Fruit fly (Drosophila melanogaster) whole organism, embryonic: ENCODE data around the gene Dhc36C.
A peak's percentile ranks its signal among the peaks of the same experiment; 100 is the strongest.

Experiments
- Antp ChIP-seq: fragments of 200-800 bp; sonication (Bioruptor generic); optimal IDR thresholded peaks from 3 replicates; lab custom pipeline; 2016; ENCODE audit warnings: missing biosample characterization, missing genetic modification characterization
- C15 ChIP-seq: fragments of 200-800 bp; sonication (Bioruptor generic); IDR thresholded peaks from 3 replicates; pipeline ENCODE4 v1.3.6; 2022; ENCODE audit warnings: missing biosample characterization, missing genetic modification characterization
- CG10431 ChIP-seq: fragments of 200-800 bp; sonication (Bioruptor generic); optimal IDR thresholded peaks from 3 replicates; lab custom pipeline; 2018; ENCODE audit warnings: missing biosample characterization, mild to moderate bottlenecking, missing genetic modification characterization
- CG10565 ChIP-seq: fragments of 200-800 bp; sonication (Bioruptor generic); optimal IDR thresholded peaks from 3 replicates; lab custom pipeline; 2016; ENCODE audit warnings: missing biosample characterization, mild to moderate bottlenecking, missing genetic modification characterization
- CG12391 ChIP-seq: fragments of 200-800 bp; sonication (Bioruptor generic); optimal IDR thresholded peaks from 3 replicates; lab custom pipeline; 2018; ENCODE audit warnings: missing biosample characterization, mild to moderate bottlenecking, missing genetic modification characterization, moderate library complexity
- CG14860 ChIP-seq: fragments of 200-800 bp; sonication (Bioruptor generic); IDR thresholded peaks from 3 replicates; pipeline ENCODE4 v1.3.6; 2022; ENCODE audit warnings: missing biosample characterization, missing genetic modification characterization; ENCODE audit not compliant: partially characterized antibody
- CG15011 ChIP-seq: fragments of 200-800 bp; sonication (Bioruptor generic); optimal IDR thresholded peaks from 3 replicates; lab custom pipeline; 2018; ENCODE audit warnings: missing biosample characterization, mild to moderate bottlenecking, missing genetic modification characterization
- CG15269 ChIP-seq: fragments of 200-800 bp; sonication (Bioruptor generic); optimal IDR thresholded peaks from 2 replicates; lab custom pipeline; 2018; ENCODE audit warnings: missing biosample characterization, mild to moderate bottlenecking, missing genetic modification characterization, moderate library complexity
- CG1647 ChIP-seq: fragments of 200-800 bp; sonication (Bioruptor generic); optimal IDR thresholded peaks from 3 replicates; lab custom pipeline; 2016; ENCODE audit warnings: missing biosample characterization, missing genetic modification characterization
- CG17359 ChIP-seq: fragments of 200-800 bp; sonication (Bioruptor generic); optimal IDR thresholded peaks from 3 replicates; lab custom pipeline; 2018; ENCODE audit warnings: missing biosample characterization, mild to moderate bottlenecking, missing genetic modification characterization, moderate library complexity
- CG2889 ChIP-seq: fragments of 200-800 bp; sonication (Bioruptor generic); IDR thresholded peaks from 3 replicates; pipeline ENCODE4 v1.3.6; 2022; ENCODE audit warnings: missing biosample characterization, missing genetic modification characterization
- CG3163 ChIP-seq: fragments of 200-800 bp; sonication (Bioruptor generic); optimal IDR thresholded peaks from 3 replicates; lab custom pipeline; 2016; ENCODE audit warnings: missing biosample characterization, missing genetic modification characterization
- CG33557 ChIP-seq: fragments of 200-800 bp; sonication (Bioruptor generic); optimal IDR thresholded peaks from 2 replicates; lab custom pipeline; 2019; ENCODE audit warnings: missing biosample characterization, mild to moderate bottlenecking, missing genetic modification characterization, moderate library complexity
- CG3838 ChIP-seq: fragments of 200-800 bp; sonication (Bioruptor generic); optimal IDR thresholded peaks from 3 replicates; lab custom pipeline; 2016; ENCODE audit warnings: missing biosample characterization, missing genetic modification characterization
- CG6813 ChIP-seq: fragments of 200-800 bp; sonication (Bioruptor generic); optimal IDR thresholded peaks from 2 replicates; lab custom pipeline; 2017; ENCODE audit warnings: missing biosample characterization, missing genetic modification characterization, mild to moderate bottlenecking, moderate library complexity, missing genetic modification reagents
- CG6854 ChIP-seq: fragments of 200-800 bp; sonication (Bioruptor generic); optimal IDR thresholded peaks from 3 replicates; lab custom pipeline; 2017; ENCODE audit warnings: missing biosample characterization, mild to moderate bottlenecking, missing genetic modification characterization
- CG8281 ChIP-seq: fragments of 200-800 bp; sonication (Bioruptor generic); optimal IDR thresholded peaks from 2 replicates; lab custom pipeline; 2018; ENCODE audit warnings: missing biosample characterization, mild to moderate bottlenecking, missing genetic modification characterization, moderate library complexity
- CG8290 ChIP-seq, 3 experiments: fragments of 200-800 bp; sonication (Bioruptor generic); optimal IDR thresholded peaks; 2 replicates each; lab custom pipeline; 2016 to 2019; ENCODE audit warnings: missing biosample characterization in 3 of 3, missing genetic modification characterization in 3 of 3, mild to moderate bottlenecking in 2 of 3, moderate library complexity in 1 of 3
- CG8359 ChIP-seq: fragments of 200-800 bp; sonication (Bioruptor generic); optimal IDR thresholded peaks from 2 replicates; lab custom pipeline; 2017; ENCODE audit warnings: missing biosample characterization, mild to moderate bottlenecking, missing genetic modification characterization, borderline replicate concordance
- CG9215 ChIP-seq: fragments of 200-800 bp; sonication (Bioruptor generic); IDR thresholded peaks from 2 replicates; pipeline ENCODE4 v1.3.6; 2022; ENCODE audit warnings: missing biosample characterization, missing genetic modification characterization
- D ChIP-seq, 2 experiments: fragments of 200-800 bp in 1 of 2; fragments of >200 bp in 1 of 2; sonication (Bioruptor generic) in 1 of 2; optimal IDR thresholded peaks; 2 replicates in 1 of 2; 3 replicates in 1 of 2; lab custom pipeline; 2017; ENCODE audit warnings: mild to moderate bottlenecking in 1 of 2, missing biosample characterization in 1 of 2, missing genetic modification characterization in 1 of 2, missing genetic modification reagents in 1 of 2
- HmgZ ChIP-seq: fragments of 200-800 bp; sonication (Bioruptor generic); optimal IDR thresholded peaks from 2 replicates; lab custom pipeline; 2018; ENCODE audit warnings: missing biosample characterization, mild to moderate bottlenecking, missing genetic modification characterization
- NFAT ChIP-seq: fragments of 200-800 bp; sonication (Bioruptor generic); IDR thresholded peaks from 2 replicates; pipeline ENCODE4 v1.3.6; 2022; ENCODE audit warnings: missing biosample characterization, missing genetic modification characterization
- Side ChIP-seq: fragments of 200-800 bp; sonication (Bioruptor generic); optimal IDR thresholded peaks from 2 replicates; lab custom pipeline; 2016; ENCODE audit warnings: missing biosample characterization, missing genetic modification characterization
- Vsx1 ChIP-seq: fragments of 200-800 bp; sonication (Bioruptor generic); optimal IDR thresholded peaks from 2 replicates; lab custom pipeline; 2017; ENCODE audit warnings: missing biosample characterization, mild to moderate bottlenecking, missing genetic modification characterization, missing genetic modification reagents
- Xbp1 ChIP-seq: fragments of 200-800 bp; sonication (Bioruptor generic); optimal IDR thresholded peaks from 3 replicates; lab custom pipeline; 2016; ENCODE audit warnings: missing biosample characterization, mild to moderate bottlenecking, missing genetic modification characterization
- bbx ChIP-seq: fragments of 200-800 bp; sonication (Bioruptor generic); IDR thresholded peaks from 2 replicates; pipeline ENCODE4 v1.3.6; 2022; ENCODE audit warnings: missing biosample characterization, missing genetic modification characterization; ENCODE audit not compliant: partially characterized antibody
- br ChIP-seq: fragments of >200 bp; optimal IDR thresholded peaks from 2 replicates; lab custom pipeline; 2017
- cas ChIP-seq: fragments of 200-800 bp; sonication (Bioruptor generic); IDR thresholded peaks from 2 replicates; pipeline ENCODE4 v1.3.6; 2022; ENCODE audit warnings: missing biosample characterization, missing genetic modification characterization
- cwo ChIP-seq: fragments of 200-800 bp; sonication (Bioruptor generic); optimal IDR thresholded peaks from 3 replicates; lab custom pipeline; 2017; ENCODE audit warnings: missing biosample characterization, missing genetic modification characterization, mild to moderate bottlenecking, moderate library complexity, missing genetic modification reagents
- dmrt99B ChIP-seq: fragments of 200-800 bp; sonication (Bioruptor generic); optimal IDR thresholded peaks from 2 replicates; lab custom pipeline; 2018; ENCODE audit warnings: missing biosample characterization, mild to moderate bottlenecking, missing genetic modification characterization, moderate library complexity
- dpn ChIP-seq, 2 experiments: fragments of 200-800 bp; sonication (Bioruptor generic); optimal IDR thresholded peaks; 3 replicates each; lab custom pipeline; 2016; ENCODE audit warnings: missing biosample characterization in 2 of 2, missing genetic modification characterization in 2 of 2
- fd3F ChIP-seq: fragments of 200-800 bp; sonication (Bioruptor generic); optimal IDR thresholded peaks from 2 replicates; lab custom pipeline; 2018; ENCODE audit warnings: missing biosample characterization, mild to moderate bottlenecking, missing genetic modification characterization, moderate library complexity
- gce ChIP-seq: fragments of 200-800 bp; sonication (Bioruptor generic); IDR thresholded peaks from 3 replicates; pipeline ENCODE4 v1.3.6; 2022; ENCODE audit warnings: missing biosample characterization, missing genetic modification characterization
- gsb-n ChIP-seq: fragments of 200-800 bp; sonication (Bioruptor generic); optimal IDR thresholded peaks from 3 replicates; lab custom pipeline; 2018; ENCODE audit warnings: missing biosample characterization, mild to moderate bottlenecking, missing genetic modification characterization
- her ChIP-seq: fragments of 200-800 bp; sonication (Bioruptor generic); optimal IDR thresholded peaks from 2 replicates; lab custom pipeline; 2016; ENCODE audit warnings: missing biosample characterization, missing genetic modification characterization
- kni ChIP-seq: fragments of 200-800 bp; sonication (Bioruptor generic); optimal IDR thresholded peaks from 3 replicates; lab custom pipeline; 2017; ENCODE audit warnings: mild to moderate bottlenecking, missing biosample characterization, missing genetic modification reagents, missing genetic modification characterization
- mam ChIP-seq: fragments of 200-800 bp; sonication (Bioruptor generic); optimal IDR thresholded peaks from 3 replicates; lab custom pipeline; 2016; ENCODE audit warnings: missing biosample characterization, missing genetic modification characterization
- pb ChIP-seq: fragments of 200-800 bp; sonication (Bioruptor generic); optimal IDR thresholded peaks from 3 replicates; lab custom pipeline; 2016; ENCODE audit warnings: missing biosample characterization, missing genetic modification characterization
- peb ChIP-seq: fragments of 200-800 bp; sonication (Bioruptor generic); IDR thresholded peaks from 2 replicates; pipeline ENCODE4 v1.3.6; 2022; ENCODE audit warnings: missing biosample characterization, missing genetic modification characterization
- prd ChIP-seq, 3 experiments: fragments of >200 bp in 2 of 3; fragments of 200-800 bp in 1 of 3; sonication (Bioruptor generic) in 1 of 3; optimal IDR thresholded peaks in 2 of 3; IDR thresholded peaks in 1 of 3; 2 replicates in 2 of 3; 3 replicates in 1 of 3; pipeline versions ENCODE4 v1.3.6 to Lab custom; 2017 to 2022; ENCODE audit warnings: missing biosample characterization in 1 of 3, missing genetic modification characterization in 1 of 3
- psq ChIP-seq: fragments of 200-800 bp; sonication (Bioruptor generic); optimal IDR thresholded peaks from 2 replicates; lab custom pipeline; 2017; ENCODE audit warnings: missing biosample characterization, missing genetic modification characterization
- ro ChIP-seq: fragments of 200-800 bp; sonication (Bioruptor generic); IDR thresholded peaks from 2 replicates; pipeline ENCODE4 v1.3.6; 2022; ENCODE audit warnings: missing biosample characterization, missing genetic modification characterization
- schlank ChIP-seq: fragments of 200-800 bp; sonication (Bioruptor generic); optimal IDR thresholded peaks from 2 replicates; lab custom pipeline; 2018; ENCODE audit warnings: missing biosample characterization, mild to moderate bottlenecking, missing genetic modification characterization
- sisA ChIP-seq: fragments of 200-800 bp; sonication (Bioruptor generic); IDR thresholded peaks from 2 replicates; pipeline ENCODE4 v1.3.6; 2022; ENCODE audit warnings: missing biosample characterization, missing genetic modification characterization
- stwl ChIP-seq: fragments of 200-800 bp; sonication (Bioruptor generic); optimal IDR thresholded peaks from 3 replicates; lab custom pipeline; 2018; ENCODE audit warnings: missing biosample characterization, mild to moderate bottlenecking, missing genetic modification characterization, moderate library complexity
- sug ChIP-seq: fragments of 200-800 bp; optimal IDR thresholded peaks from 2 replicates; lab custom pipeline; 2019; ENCODE audit warnings: missing biosample characterization, mild to moderate bottlenecking, missing genetic modification characterization, moderate library complexity
- tup ChIP-seq: fragments of 200-800 bp; sonication (Bioruptor generic); optimal IDR thresholded peaks from 2 replicates; lab custom pipeline; 2016; ENCODE audit warnings: missing biosample characterization, mild to moderate bottlenecking, missing genetic modification characterization, moderate library complexity
- z ChIP-seq: fragments of 200-800 bp; sonication (Bioruptor generic); IDR thresholded peaks from 3 replicates; pipeline ENCODE4 v1.3.6; 2022; ENCODE audit warnings: missing biosample characterization, missing genetic modification characterization

The Dhc36C gene

DNA sequence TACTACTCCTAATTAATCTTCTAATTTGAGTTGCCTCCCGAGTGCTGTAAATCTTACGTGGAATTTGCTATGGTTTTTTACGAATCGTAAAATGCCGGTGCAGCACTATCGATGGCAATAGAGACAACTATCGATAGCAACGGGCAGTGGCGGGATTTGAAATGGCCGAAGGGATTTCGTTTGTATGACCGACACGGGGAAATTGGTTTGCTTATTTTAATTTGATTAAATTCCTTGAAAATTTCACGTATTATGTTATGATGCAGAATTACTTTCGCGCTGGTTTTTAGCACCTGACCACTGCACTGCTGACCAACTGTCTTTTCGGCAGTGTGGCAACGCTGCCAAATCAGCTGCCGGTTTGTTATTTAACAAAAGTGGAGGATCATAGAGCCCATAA lies 17.0 kb upstream of the Dhc36C start, which contains the start of the genes GCS2beta and CG5131 (continued):
- TF ChIP-seq CG14860 (GFP tag; lab: Robert Waterston, UW) = peak; percentile 88
- TF ChIP-seq mam (GFP tag; lab: Kevin White, UChicago) = peak; percentile 98
- TF ChIP-seq tup = peak; percentile 85
- peak; percentile 91 for TF ChIP-seq CG12391
- TF ChIP-seq bbx (GFP tag; lab: Robert Waterston, UW) = peak; percentile 77
- TF ChIP-seq CG3163 (GFP tag; lab: Kevin White, UChicago) = peak; percentile 84
- 0 out of 3 replicates have a peak, but pooled peaks have one; percentile 68 for TF ChIP-seq gce
- TF ChIP-seq kni = peak; percentile 8
- TF ChIP-seq CG8281 = peak; percentile 57
- TF ChIP-seq ro (GFP tag; lab: Robert Waterston, UW) = peak; percentile 75
- peak; percentile 94 for TF ChIP-seq CG2889
- peak; percentile 42 for TF ChIP-seq CG8359 (GFP tag; lab: Kevin White, UChicago)
- peak; percentile 84 for TF ChIP-seq dmrt99B (tag; lab: Kevin White, UChicago)
- peak; percentile 97 for TF ChIP-seq Xbp1 (GFP tag; lab: Kevin White, UChicago)
- peak; percentile 90 for TF ChIP-seq gsb-n (tag; lab: Kevin White, UChicago)
- no peak for TF ChIP-seq prd (optimal IDR thresholded peaks at IDR 0.05; lab: Kevin White, UChicago)
- peak; percentile 96 for TF ChIP-seq prd (GFP tag; IDR thresholded peaks at IDR 0.05; lab: Robert Waterston, UW)
- peak; percentile 60 for TF ChIP-seq CG10431 (GFP tag; lab: Kevin White, UChicago)
- peak; percentile 95 for TF ChIP-seq sisA
- no peak for TF ChIP-seq D (optimal IDR thresholded peaks at IDR 0.05; lab: Kevin White, UChicago)
- TF ChIP-seq D (GFP tag; optimal IDR thresholded peaks at IDR 0.05; lab: Kevin White, UChicago) = peak; percentile 79
- TF ChIP-seq Antp (GFP tag; lab: Kevin White, UChicago) = peak; percentile 99
- peak; percentile 97 for TF ChIP-seq dpn (GFP tag; optimal IDR thresholded peaks at IDR 0.05; lab: Kevin White, UChicago)
- peak; percentile 89 for TF ChIP-seq sug (tag; lab: Kevin White, UChicago)
- TF ChIP-seq pb (GFP tag; lab: Kevin White, UChicago) = peak; percentile 89
- peak; percentile 89 for TF ChIP-seq CG15269
- peak; percentile 84 for TF ChIP-seq C15 (GFP tag; lab: Robert Waterston, UW)
- peak; percentile 94 for TF ChIP-seq CG9215 (GFP tag; lab: Robert Waterston, UW)
- TF ChIP-seq cas (GFP tag; lab: Robert Waterston, UW) = peak; percentile 87
- peak; percentile 90 for TF ChIP-seq fd3F (GFP tag; lab: Kevin White, UChicago)
- peak; percentile 83 for TF ChIP-seq cwo (GFP tag; lab: Kevin White, UChicago)
- peak; percentile 79 for TF ChIP-seq stwl (tag; lab: Kevin White, UChicago)
- TF ChIP-seq CG8290 (GFP tag; optimal IDR thresholded peaks at IDR 0.05; lab: Kevin White, UChicago) = peak; percentile 72
- peak; percentile 35 to 97 for TF ChIP-seq CG8290 (tag; optimal IDR thresholded peaks at IDR 0.05; lab: Kevin White, UChicago)
- peak; percentile 33 for TF ChIP-seq Vsx1 (GFP tag; lab: Kevin White, UChicago)
- TF ChIP-seq Side (GFP tag; lab: Kevin White, UChicago) = peak; percentile 97
- TF ChIP-seq CG10565 = peak; percentile 61
- no peak for TF ChIP-seq br (lab: Kevin White, UChicago)
- TF ChIP-seq CG17359 (tag; lab: Kevin White, UChicago) = peak; percentile 88
- peak; percentile 85 for TF ChIP-seq peb (GFP tag; lab: Robert Waterston, UW)
- peak; percentile 95 for TF ChIP-seq NFAT (GFP tag; lab: Robert Waterston, UW)
- peak; percentile 92 for TF ChIP-seq her
- peak; percentile 97 for TF ChIP-seq HmgZ (tag; lab: Kevin White, UChicago)
- peak; percentile 71 for TF ChIP-seq CG3838 (GFP tag; lab: Kevin White, UChicago)
- peak; percentile 67 for TF ChIP-seq CG6854 (GFP tag; lab: Kevin White, UChicago)
- TF ChIP-seq CG15011 (GFP tag; lab: Kevin White, UChicago) = peak; percentile 70
- TF ChIP-seq CG6813 = peak; percentile 78
- no peak for TF ChIP-seq z (GFP tag; lab: Robert Waterston, UW)
- TF ChIP-seq CG1647 (GFP tag; lab: Kevin White, UChicago) = peak; percentile 94
- peak; percentile 87 for TF ChIP-seq schlank (tag; lab: Kevin White, UChicago)
- TF ChIP-seq psq (GFP tag; lab: Kevin White, UChicago) = peak; percentile 50
- TF ChIP-seq CG33557 (GFP tag; lab: Kevin White, UChicago) = peak; percentile 52
